Fruit fly (Drosophila melanogaster) whole organism, embryonic: ENCODE results near the gene CheA7a.
A peak's percentile ranks its signal among the peaks of the same experiment; 100 is the strongest.

Experiments used
- C15 ChIP-seq: fragments of 200-800 bp; sonication (Bioruptor generic); IDR thresholded peaks from 3 replicates; pipeline ENCODE4 v1.3.6; 2022; ENCODE audit warnings: missing biosample characterization, missing genetic modification characterization
- CG10147 ChIP-seq: fragments of 200-800 bp; sonication (Bioruptor generic); optimal IDR thresholded peaks from 2 replicates; lab custom pipeline; 2019; ENCODE audit warnings: missing biosample characterization, mild to moderate bottlenecking, missing genetic modification characterization, moderate library complexity
- CG11093 ChIP-seq: fragments of 200-800 bp; sonication (Bioruptor generic); IDR thresholded peaks from 3 replicates; pipeline ENCODE4 v1.3.6; 2022; ENCODE audit warnings: missing biosample characterization, missing genetic modification characterization
- CG11504 ChIP-seq: fragments of 200-800 bp; sonication (Bioruptor generic); optimal IDR thresholded peaks from 3 replicates; lab custom pipeline; 2019; ENCODE audit warnings: missing biosample characterization, mild to moderate bottlenecking, missing genetic modification characterization, moderate library complexity
- CG12219 ChIP-seq: fragments of 200-800 bp; sonication (Bioruptor generic); optimal IDR thresholded peaks from 3 replicates; lab custom pipeline; 2018; ENCODE audit warnings: missing biosample characterization, mild to moderate bottlenecking, missing genetic modification characterization
- CG12236 ChIP-seq: fragments of 200-800 bp; sonication (Bioruptor generic); optimal IDR thresholded peaks from 2 replicates; lab custom pipeline; 2016; ENCODE audit warnings: missing biosample characterization, missing genetic modification characterization
- CG13287 ChIP-seq: fragments of 200-800 bp; sonication (Bioruptor generic); IDR thresholded peaks from 2 replicates; pipeline ENCODE4 v1.3.6; 2022; ENCODE audit warnings: missing biosample characterization, missing genetic modification characterization; ENCODE audit not compliant: partially characterized antibody
- CG13424 ChIP-seq: fragments of 200-800 bp; sonication (Bioruptor generic); optimal IDR thresholded peaks from 2 replicates; lab custom pipeline; 2019; ENCODE audit warnings: missing biosample characterization, mild to moderate bottlenecking, missing genetic modification characterization, moderate library complexity
- CG13775 ChIP-seq: fragments of 200-800 bp; sonication (Bioruptor generic); optimal IDR thresholded peaks from 3 replicates; lab custom pipeline; 2017; ENCODE audit warnings: missing biosample characterization, mild to moderate bottlenecking, missing genetic modification characterization
- CG15269 ChIP-seq: fragments of 200-800 bp; sonication (Bioruptor generic); optimal IDR thresholded peaks from 2 replicates; lab custom pipeline; 2018; ENCODE audit warnings: missing biosample characterization, mild to moderate bottlenecking, missing genetic modification characterization, moderate library complexity
- CG15601 ChIP-seq: fragments of 200-800 bp; sonication (Bioruptor generic); optimal IDR thresholded peaks from 3 replicates; lab custom pipeline; 2019; ENCODE audit warnings: missing biosample characterization, mild to moderate bottlenecking, missing genetic modification characterization, moderate library complexity
- CG18011 ChIP-seq: fragments of 200-800 bp; sonication (Bioruptor generic); optimal IDR thresholded peaks from 2 replicates; lab custom pipeline; 2017; ENCODE audit warnings: missing biosample characterization, missing genetic modification characterization, mild to moderate bottlenecking, moderate library complexity, missing genotype
- CG18599 ChIP-seq: fragments of 200-800 bp; sonication (Bioruptor generic); optimal IDR thresholded peaks from 3 replicates; lab custom pipeline; 2017; ENCODE audit warnings: missing biosample characterization, missing genetic modification characterization, mild to moderate bottlenecking, moderate library complexity, missing genetic modification reagents
- CG2116 ChIP-seq: fragments of 200-800 bp; sonication (Bioruptor generic); optimal IDR thresholded peaks from 3 replicates; lab custom pipeline; 2018; ENCODE audit warnings: missing biosample characterization, mild to moderate bottlenecking, missing genetic modification characterization
- CG30431 ChIP-seq: fragments of 200-800 bp; sonication (Bioruptor generic); optimal IDR thresholded peaks from 2 replicates; lab custom pipeline; 2017; ENCODE audit warnings: missing biosample characterization, missing genetic modification characterization
- CG33213 ChIP-seq: fragments of 200-800 bp; sonication (Bioruptor generic); optimal IDR thresholded peaks from 3 replicates; lab custom pipeline; 2016; ENCODE audit warnings: missing biosample characterization, missing genetic modification characterization
- CG43689 ChIP-seq: fragments of 200-800 bp; sonication (Bioruptor generic); IDR thresholded peaks from 2 replicates; pipeline ENCODE4 v1.3.6; 2022; ENCODE audit warnings: missing biosample characterization, missing genetic modification characterization
- CG4820 ChIP-seq: fragments of 200-800 bp; sonication (Bioruptor generic); optimal IDR thresholded peaks from 3 replicates; lab custom pipeline; 2016; ENCODE audit warnings: missing biosample characterization, missing genetic modification characterization
- CG5953 ChIP-seq: fragments of 200-800 bp; sonication (Bioruptor generic); IDR thresholded peaks from 2 replicates; pipeline ENCODE4 v1.3.6; 2022; ENCODE audit warnings: missing biosample characterization, missing genetic modification characterization
- CG6254 ChIP-seq: fragments of 200-800 bp; sonication (Bioruptor generic); optimal IDR thresholded peaks from 3 replicates; lab custom pipeline; 2017; ENCODE audit warnings: mild to moderate bottlenecking, missing biosample characterization, missing genetic modification reagents, missing genetic modification characterization
- CG7271 ChIP-seq: fragments of 200-800 bp; sonication (Bioruptor generic); optimal IDR thresholded peaks from 2 replicates; lab custom pipeline; 2018; ENCODE audit warnings: missing biosample characterization, mild to moderate bottlenecking, missing genetic modification characterization, moderate library complexity
- CG8089 ChIP-seq: fragments of 200-800 bp; sonication (Bioruptor generic); optimal IDR thresholded peaks from 3 replicates; lab custom pipeline; 2016; ENCODE audit warnings: missing biosample characterization, missing genetic modification characterization
- CG9609 ChIP-seq: fragments of 200-800 bp; sonication (Bioruptor generic); optimal IDR thresholded peaks from 3 replicates; lab custom pipeline; 2016; ENCODE audit warnings: missing biosample characterization, missing genetic modification characterization
- CkIIα-i1 ChIP-seq: fragments of 200-800 bp; sonication (Bioruptor generic); IDR thresholded peaks from 2 replicates; pipeline ENCODE4 v1.3.6; 2022; ENCODE audit warnings: missing biosample characterization, missing genetic modification characterization
- E2f1 ChIP-seq: fragments of 200-800 bp; sonication (Bioruptor generic); IDR thresholded peaks from 2 replicates; pipeline ENCODE4 v1.3.6; 2022; ENCODE audit warnings: missing biosample characterization, missing genetic modification characterization
- Elba2 ChIP-seq: fragments of 200-800 bp; sonication (Bioruptor generic); optimal IDR thresholded peaks from 3 replicates; lab custom pipeline; 2016; ENCODE audit warnings: missing biosample characterization, missing genetic modification characterization
- H15 ChIP-seq: fragments of 200-800 bp; sonication (Bioruptor generic); IDR thresholded peaks from 3 replicates; pipeline ENCODE4 v1.3.6; 2022; ENCODE audit warnings: missing biosample characterization, missing genetic modification characterization
- H2.0 ChIP-seq: fragments of 200-800 bp; sonication (Bioruptor generic); IDR thresholded peaks from 2 replicates; pipeline ENCODE4 v1.3.6; 2022; ENCODE audit warnings: missing biosample characterization, missing genetic modification characterization
- Hey ChIP-seq: fragments of 200-800 bp; sonication (Bioruptor generic); optimal IDR thresholded peaks from 3 replicates; lab custom pipeline; 2018; ENCODE audit warnings: missing biosample characterization, mild to moderate bottlenecking, missing genetic modification characterization
- Hr3 ChIP-seq: fragments of 200-800 bp; sonication (Bioruptor generic); optimal IDR thresholded peaks from 3 replicates; lab custom pipeline; 2016; ENCODE audit warnings: missing biosample characterization, missing genetic modification characterization
- Lim3 ChIP-seq: fragments of 200-800 bp; sonication (Bioruptor generic); IDR thresholded peaks from 2 replicates; pipeline ENCODE4 v1.3.6; 2022; ENCODE audit warnings: missing biosample characterization, missing genetic modification characterization
- Nf-YB ChIP-seq: fragments of 200-800 bp; sonication (Bioruptor generic); optimal IDR thresholded peaks from 3 replicates; lab custom pipeline; 2019; ENCODE audit warnings: missing biosample characterization, mild to moderate bottlenecking, missing genetic modification characterization, moderate library complexity
- Side ChIP-seq: fragments of 200-800 bp; sonication (Bioruptor generic); optimal IDR thresholded peaks from 2 replicates; lab custom pipeline; 2016; ENCODE audit warnings: missing biosample characterization, missing genetic modification characterization
- bab2 ChIP-seq: fragments of 200-800 bp; sonication (Bioruptor generic); optimal IDR thresholded peaks from 2 replicates; lab custom pipeline; 2016; ENCODE audit warnings: missing biosample characterization, missing genetic modification characterization
- chif ChIP-seq, 2 experiments: fragments of 200-800 bp; sonication (Bioruptor generic); optimal IDR thresholded peaks; 3 replicates each; lab custom pipeline; 2016; ENCODE audit warnings: missing biosample characterization in 2 of 2, missing genetic modification characterization in 2 of 2
- chm ChIP-seq: fragments of 200-800 bp; sonication (Bioruptor generic); IDR thresholded peaks from 2 replicates; pipeline ENCODE4 v1.3.6; 2022; ENCODE audit warnings: missing biosample characterization, missing genetic modification characterization
- ci ChIP-seq: fragments of 200-800 bp; sonication (Bioruptor generic); IDR thresholded peaks from 3 replicates; pipeline ENCODE4 v1.3.6; 2022; ENCODE audit warnings: missing biosample characterization, missing genetic modification characterization
- dmrt11E ChIP-seq: fragments of 200-800 bp; sonication (Bioruptor generic); optimal IDR thresholded peaks from 3 replicates; lab custom pipeline; 2018; ENCODE audit warnings: missing biosample characterization, mild to moderate bottlenecking, missing genetic modification characterization, moderate library complexity
- dmrt99B ChIP-seq: fragments of 200-800 bp; sonication (Bioruptor generic); optimal IDR thresholded peaks from 2 replicates; lab custom pipeline; 2018; ENCODE audit warnings: missing biosample characterization, mild to moderate bottlenecking, missing genetic modification characterization, moderate library complexity
- esg ChIP-seq: fragments of 200-800 bp; sonication (Bioruptor generic); conservative IDR thresholded peaks from 2 replicates; pipeline ENCODE4 v1.3.6; 2022; ENCODE audit warnings: missing biosample characterization, missing genetic modification characterization
- ewg ChIP-seq: fragments of 200-800 bp; sonication (Bioruptor generic); optimal IDR thresholded peaks from 3 replicates; lab custom pipeline; 2017; ENCODE audit warnings: mild to moderate bottlenecking, missing biosample characterization, missing genetic modification reagents, missing genetic modification characterization
- fd3F ChIP-seq: fragments of 200-800 bp; sonication (Bioruptor generic); optimal IDR thresholded peaks from 2 replicates; lab custom pipeline; 2018; ENCODE audit warnings: missing biosample characterization, mild to moderate bottlenecking, missing genetic modification characterization, moderate library complexity
- fd64A ChIP-seq: fragments of 200-800 bp; sonication (Bioruptor generic); optimal IDR thresholded peaks from 3 replicates; lab custom pipeline; 2018; ENCODE audit warnings: missing biosample characterization, mild to moderate bottlenecking, missing genetic modification characterization
- hbn ChIP-seq: fragments of 200-800 bp; sonication (Bioruptor generic); IDR thresholded peaks from 2 replicates; pipeline ENCODE4 v1.3.6; 2022; ENCODE audit warnings: missing biosample characterization, missing genetic modification characterization; ENCODE audit not compliant: partially characterized antibody
- hkb ChIP-seq, 2 experiments: fragments of 200-800 bp in 1 of 2; fragments of >200 bp in 1 of 2; sonication (Bioruptor generic) in 1 of 2; IDR thresholded peaks in 1 of 2; optimal IDR thresholded peaks in 1 of 2; 2 replicates each; pipeline versions ENCODE4 v1.3.6 to Lab custom; 2017 to 2022; ENCODE audit warnings: missing biosample characterization in 1 of 2, missing genetic modification characterization in 1 of 2
- maf-S ChIP-seq: fragments of 200-800 bp; sonication (Bioruptor generic); optimal IDR thresholded peaks from 2 replicates; lab custom pipeline; 2016; ENCODE audit warnings: missing biosample characterization, missing genetic modification characterization
- p53 ChIP-seq: fragments of 200-800 bp; sonication (Bioruptor generic); optimal IDR thresholded peaks from 2 replicates; lab custom pipeline; 2016; ENCODE audit warnings: missing biosample characterization, missing genetic modification characterization
- psq ChIP-seq: fragments of 200-800 bp; sonication (Bioruptor generic); optimal IDR thresholded peaks from 2 replicates; lab custom pipeline; 2017; ENCODE audit warnings: missing biosample characterization, missing genetic modification characterization
- rib ChIP-seq: fragments of 200-800 bp; sonication (Bioruptor generic); IDR thresholded peaks from 2 replicates; pipeline ENCODE4 v1.3.6; 2022; ENCODE audit warnings: missing biosample characterization, missing genetic modification characterization
- seq ChIP-seq: fragments of 200-800 bp; sonication (Bioruptor generic); IDR thresholded peaks from 2 replicates; pipeline ENCODE4 v1.3.6; 2022; ENCODE audit warnings: missing biosample characterization, missing genetic modification characterization

CheA7a gene

dm6 chrX:7333298-7333743, 44.6 kb upstream of the CheA7a start (continued):
- no peak for TF ChIP-seq CkIIα-i1 (GFP tag; lab: Robert Waterston, UW)
- TF ChIP-seq CG2116 (GFP tag; lab: Kevin White, UChicago) = peak; percentile 12
- TF ChIP-seq Hey (tag; lab: Kevin White, UChicago) = peak; percentile 17
- TF ChIP-seq CG5953 (GFP tag; lab: Robert Waterston, UW) = peak; percentile 54; the same call in 1 of the 2 replicates
- TF ChIP-seq chm (GFP tag; lab: Robert Waterston, UW) = peak; percentile 85
- TF ChIP-seq CG4820 (GFP tag; lab: Kevin White, UChicago) = peak; percentile 2
- TF ChIP-seq maf-S (GFP tag; lab: Kevin White, UChicago) = peak; percentile 31
- peak; percentile 20; the same call in 1 of the 2 replicates for TF ChIP-seq E2f1
- no peak for TF ChIP-seq CG11093 (GFP tag; lab: Robert Waterston, UW)
- TF ChIP-seq CG10147 (GFP tag; lab: Kevin White, UChicago) = peak; percentile 44
- TF ChIP-seq CG9609 (GFP tag; lab: Kevin White, UChicago) = no peak
- no peak for TF ChIP-seq CG15269 (tag; lab: Kevin White, UChicago)
- TF ChIP-seq chif (GFP tag; optimal IDR thresholded peaks at IDR 0.05; lab: Kevin White, UChicago) = no peak
- TF ChIP-seq psq (GFP tag; lab: Kevin White, UChicago) = peak; percentile 9
- no peak for TF ChIP-seq CG13775
- TF ChIP-seq CG11504 (tag; lab: Kevin White, UChicago) = no peak
- TF ChIP-seq seq (GFP tag; lab: Robert Waterston, UW) = peak; percentile 73; the same call in 1 of the 2 replicates
- TF ChIP-seq CG8089 (GFP tag; lab: Kevin White, UChicago) = peak; percentile 62
- peak; percentile 51 for TF ChIP-seq CG12219 (GFP tag; lab: Kevin White, UChicago)
- TF ChIP-seq Lim3 (GFP tag; lab: Robert Waterston, UW) = no peak
- TF ChIP-seq ci (GFP tag; lab: Robert Waterston, UW) = peak; percentile 50; the same call in 1 of the 3 replicates
- peak; percentile 20 for TF ChIP-seq CG30431 (GFP tag; lab: Kevin White, UChicago)
- TF ChIP-seq CG7271 (tag; lab: Kevin White, UChicago) = no peak
- peak; percentile 37 for TF ChIP-seq CG33213 (GFP tag; lab: Kevin White, UChicago)
- no peak for TF ChIP-seq CG43689 (GFP tag; lab: Robert Waterston, UW)
- peak; percentile 72 for TF ChIP-seq fd64A (GFP tag; lab: Kevin White, UChicago)
- peak; percentile 13 for TF ChIP-seq CG13424 (tag; lab: Kevin White, UChicago)
- TF ChIP-seq esg (GFP tag; lab: Robert Waterston, UW) = no peak
- peak; percentile 52 for TF ChIP-seq CG12236
- peak; percentile 56 for TF ChIP-seq dmrt11E (tag; lab: Kevin White, UChicago)
- TF ChIP-seq Elba2 (GFP tag; lab: Kevin White, UChicago) = no peak
- no peak for TF ChIP-seq fd3F
- no peak for TF ChIP-seq CG13287 (GFP tag; lab: Robert Waterston, UW)
- TF ChIP-seq ewg (GFP tag; lab: Kevin White, UChicago) = no peak
- no peak for TF ChIP-seq hkb (optimal IDR thresholded peaks at IDR 0.05; lab: Kevin White, UChicago)
- peak; percentile 72 for TF ChIP-seq hkb (GFP tag; IDR thresholded peaks at IDR 0.05; lab: Robert Waterston, UW)
- no peak for TF ChIP-seq hbn
- 0 out of 3 replicates have a peak, but pooled peaks have one; percentile 37 for TF ChIP-seq H15
- TF ChIP-seq CG18599 (GFP tag; lab: Kevin White, UChicago) = no peak
- peak; percentile 67 for TF ChIP-seq CG15601 (tag; lab: Kevin White, UChicago)
- TF ChIP-seq Side = no peak
- TF ChIP-seq CG6254 (GFP tag; lab: Kevin White, UChicago) = no peak
- TF ChIP-seq H2.0 (GFP tag; lab: Robert Waterston, UW) = 0 out of 2 replicates have a peak, but pooled peaks have one; percentile 8
- TF ChIP-seq bab2 (GFP tag; lab: Kevin White, UChicago) = peak; percentile 42
- TF ChIP-seq rib (GFP tag; lab: Robert Waterston, UW) = no peak
- TF ChIP-seq dmrt99B = peak; percentile 28
- no peak for TF ChIP-seq Nf-YB
- TF ChIP-seq p53 (GFP tag; lab: Kevin White, UChicago) = no peak
- TF ChIP-seq C15 (GFP tag; lab: Robert Waterston, UW) = no peak
- no peak for TF ChIP-seq CG18011
- no peak for TF ChIP-seq Hr3 (GFP tag; lab: Kevin White, UChicago)
